Fruit fly (Drosophila melanogaster) whole organism, embryonic: Measurements from ENCODE around the gene tst.
A peak's percentile ranks its signal among the peaks of the same experiment; 100 is the strongest.

Source experiments
- Atf-2 ChIP-seq: fragments of 200-800 bp; sonication (Bioruptor generic); optimal IDR thresholded peaks from 2 replicates; lab custom pipeline; 2016; ENCODE audit warnings: missing biosample characterization, missing genetic modification characterization
- B-H2 ChIP-seq: fragments of 200-800 bp; sonication (Bioruptor generic); optimal IDR thresholded peaks from 2 replicates; lab custom pipeline; 2018; ENCODE audit warnings: missing biosample characterization, mild to moderate bottlenecking, missing genetic modification characterization
- Blimp-1 ChIP-seq: fragments of 200-800 bp; sonication (Bioruptor generic); optimal IDR thresholded peaks from 3 replicates; lab custom pipeline; 2018; ENCODE audit warnings: missing biosample characterization, missing genetic modification characterization, mild to moderate bottlenecking, moderate library complexity, missing genetic modification reagents
- CG10366 ChIP-seq: fragments of 200-800 bp; sonication (Bioruptor generic); IDR thresholded peaks from 2 replicates; pipeline ENCODE4 v1.3.6; 2022; ENCODE audit warnings: missing biosample characterization, missing genetic modification characterization
- CG10959 ChIP-seq: fragments of 200-800 bp; sonication (Bioruptor generic); IDR thresholded peaks from 2 replicates; pipeline ENCODE4 v1.3.6; 2022; ENCODE audit warnings: missing biosample characterization, missing genetic modification characterization
- CG11696 ChIP-seq: fragments of 200-800 bp; sonication (Bioruptor generic); IDR thresholded peaks from 2 replicates; pipeline ENCODE4 v1.3.6; 2022; ENCODE audit warnings: missing biosample characterization, missing genetic modification characterization
- CG14667 ChIP-seq: fragments of 200-800 bp; sonication (Bioruptor generic); IDR thresholded peaks from 2 replicates; pipeline ENCODE4 v1.3.6; 2022; ENCODE audit warnings: missing biosample characterization, missing genetic modification characterization
- CG1603 ChIP-seq: fragments of 200-800 bp; sonication (Bioruptor generic); optimal IDR thresholded peaks from 2 replicates; lab custom pipeline; 2019; ENCODE audit warnings: missing biosample characterization, mild to moderate bottlenecking, missing genetic modification characterization, moderate library complexity
- CG16779 ChIP-seq: fragments of 200-800 bp; sonication (Bioruptor generic); IDR thresholded peaks from 2 replicates; pipeline ENCODE4 v1.3.6; 2022; ENCODE audit warnings: missing biosample characterization, missing genetic modification characterization
- CG17802 ChIP-seq: fragments of 200-800 bp; sonication (Bioruptor generic); optimal IDR thresholded peaks from 2 replicates; lab custom pipeline; 2018; ENCODE audit warnings: missing biosample characterization, mild to moderate bottlenecking, missing genetic modification characterization, moderate library complexity
- CG18476 ChIP-seq: fragments of 200-800 bp; sonication (Bioruptor generic); optimal IDR thresholded peaks from 2 replicates; lab custom pipeline; 2016; ENCODE audit warnings: missing biosample characterization, mild to moderate bottlenecking, missing genetic modification characterization
- CG32767 ChIP-seq: fragments of 200-800 bp; sonication (Bioruptor generic); IDR thresholded peaks from 2 replicates; pipeline ENCODE4 v1.3.6; 2022; ENCODE audit warnings: missing biosample characterization, missing genetic modification characterization
- CG34376 ChIP-seq: fragments of 200-800 bp; sonication (Bioruptor generic); optimal IDR thresholded peaks from 2 replicates; lab custom pipeline; 2018; ENCODE audit warnings: missing biosample characterization, mild to moderate bottlenecking, missing genetic modification characterization
- CG3726 ChIP-seq: fragments of 200-800 bp; sonication (Bioruptor generic); IDR thresholded peaks from 3 replicates; pipeline ENCODE4, ENCODE4 v1.3.6; 2022; ENCODE audit warnings: missing biosample characterization, missing genetic modification characterization
- CG43689 ChIP-seq: fragments of 200-800 bp; sonication (Bioruptor generic); IDR thresholded peaks from 2 replicates; pipeline ENCODE4 v1.3.6; 2022; ENCODE audit warnings: missing biosample characterization, missing genetic modification characterization
- CG4617 ChIP-seq: fragments of 200-800 bp; sonication (Bioruptor generic); optimal IDR thresholded peaks from 3 replicates; lab custom pipeline; 2016; ENCODE audit warnings: missing biosample characterization, missing genetic modification characterization, borderline replicate concordance
- CG6175 ChIP-seq: fragments of 200-800 bp; sonication (Bioruptor generic); IDR thresholded peaks from 3 replicates; pipeline ENCODE4 v1.3.6; 2022; ENCODE audit warnings: missing biosample characterization, missing genetic modification characterization
- CG7963 ChIP-seq: fragments of 200-800 bp; sonication (Bioruptor generic); IDR thresholded peaks from 3 replicates; pipeline ENCODE4 v1.3.6; 2022; ENCODE audit warnings: missing biosample characterization, missing genetic modification characterization; ENCODE audit not compliant: partially characterized antibody
- CG7987 ChIP-seq: fragments of 200-800 bp; sonication (Bioruptor generic); optimal IDR thresholded peaks from 2 replicates; lab custom pipeline; 2018; ENCODE audit warnings: missing biosample characterization, mild to moderate bottlenecking, missing genetic modification characterization, moderate library complexity
- CG8089 ChIP-seq: fragments of 200-800 bp; sonication (Bioruptor generic); optimal IDR thresholded peaks from 3 replicates; lab custom pipeline; 2016; ENCODE audit warnings: missing biosample characterization, missing genetic modification characterization
- CG8281 ChIP-seq: fragments of 200-800 bp; sonication (Bioruptor generic); optimal IDR thresholded peaks from 2 replicates; lab custom pipeline; 2018; ENCODE audit warnings: missing biosample characterization, mild to moderate bottlenecking, missing genetic modification characterization, moderate library complexity
- CG9437 ChIP-seq: fragments of 200-800 bp; sonication (Bioruptor generic); optimal IDR thresholded peaks from 2 replicates; lab custom pipeline; 2018; ENCODE audit warnings: missing biosample characterization, mild to moderate bottlenecking, missing genetic modification characterization
- CTCF ChIP-seq: fragments of 200-800 bp; sonication (Bioruptor generic); optimal IDR thresholded peaks from 2 replicates; lab custom pipeline; 2017; ENCODE audit warnings: missing biosample characterization, mild to moderate bottlenecking, missing genetic modification characterization, moderate library complexity
- CkIIα-i1 ChIP-seq: fragments of 200-800 bp; sonication (Bioruptor generic); IDR thresholded peaks from 2 replicates; pipeline ENCODE4 v1.3.6; 2022; ENCODE audit warnings: missing biosample characterization, missing genetic modification characterization
- Hmr ChIP-seq: fragments of 200-800 bp; sonication (Bioruptor generic); optimal IDR thresholded peaks from 3 replicates; lab custom pipeline; 2017; ENCODE audit warnings: mild to moderate bottlenecking, missing biosample characterization, missing genetic modification reagents, missing genetic modification characterization
- NK7.1 ChIP-seq: fragments of 200-800 bp; sonication (Bioruptor generic); optimal IDR thresholded peaks from 3 replicates; lab custom pipeline; 2016; ENCODE audit warnings: missing biosample characterization, missing genetic modification characterization
- Nf-YA ChIP-seq: fragments of 200-800 bp; sonication (Bioruptor generic); IDR thresholded peaks from 2 replicates; pipeline ENCODE4 v1.3.6; 2022; ENCODE audit warnings: missing biosample characterization, missing genetic modification characterization
- Oaz ChIP-seq: fragments of 200-800 bp; sonication (Bioruptor generic); IDR thresholded peaks from 2 replicates; pipeline ENCODE4 v1.3.6; 2022; ENCODE audit warnings: missing biosample characterization, missing genetic modification characterization
- Rfx ChIP-seq: fragments of 200-800 bp; sonication (Bioruptor generic); IDR thresholded peaks from 2 replicates; pipeline ENCODE4 v1.3.6; 2022; ENCODE audit warnings: missing biosample characterization, missing genetic modification characterization
- Scr ChIP-seq: fragments of 200-800 bp; sonication (Bioruptor generic); IDR thresholded peaks from 2 replicates; pipeline ENCODE4 v1.3.6; 2022; ENCODE audit warnings: missing biosample characterization, missing genetic modification characterization; ENCODE audit not compliant: partially characterized antibody
- Sry-β ChIP-seq: fragments of 200-800 bp; sonication (Bioruptor generic); optimal IDR thresholded peaks from 2 replicates; lab custom pipeline; 2018; ENCODE audit warnings: missing biosample characterization, mild to moderate bottlenecking, missing genetic modification characterization, moderate library complexity
- Xbp1 ChIP-seq: fragments of 200-800 bp; sonication (Bioruptor generic); optimal IDR thresholded peaks from 3 replicates; lab custom pipeline; 2016; ENCODE audit warnings: missing biosample characterization, mild to moderate bottlenecking, missing genetic modification characterization
- ac ChIP-seq: fragments of 200-800 bp; sonication (Bioruptor generic); optimal IDR thresholded peaks from 3 replicates; lab custom pipeline; 2017; ENCODE audit warnings: missing biosample characterization, mild to moderate bottlenecking, missing genetic modification characterization
- aop ChIP-seq: fragments of 200-800 bp; sonication (Bioruptor generic); IDR thresholded peaks from 2 replicates; pipeline ENCODE4 v1.3.6; 2022; ENCODE audit warnings: missing biosample characterization, missing genetic modification characterization
- ap ChIP-seq: fragments of 200-800 bp; sonication (Bioruptor generic); IDR thresholded peaks from 2 replicates; pipeline ENCODE4 v1.3.6; 2022; ENCODE audit warnings: missing biosample characterization, missing genetic modification characterization
- caup ChIP-seq: fragments of 200-800 bp; sonication (Bioruptor generic); optimal IDR thresholded peaks from 3 replicates; lab custom pipeline; 2017; ENCODE audit warnings: missing biosample characterization, mild to moderate bottlenecking, missing genetic modification characterization, moderate library complexity; ENCODE audit not compliant: severe bottlenecking
- chinmo ChIP-seq: fragments of 200-800 bp; sonication (Bioruptor generic); IDR thresholded peaks from 4 replicates; pipeline ENCODE4 v1.3.6; 2022; ENCODE audit warnings: missing biosample characterization, missing genetic modification characterization; ENCODE audit not compliant: partially characterized antibody
- chn ChIP-seq: fragments of 200-800 bp; sonication (Bioruptor generic); optimal IDR thresholded peaks from 2 replicates; lab custom pipeline; 2016; ENCODE audit warnings: missing biosample characterization, missing genetic modification characterization
- dati ChIP-seq: fragments of 200-800 bp; sonication (Bioruptor generic); IDR thresholded peaks from 2 replicates; pipeline ENCODE4 v1.3.6; 2022; ENCODE audit warnings: missing biosample characterization, missing genetic modification characterization
- dm ChIP-seq: fragments of 200-800 bp; sonication (Bioruptor generic); optimal IDR thresholded peaks from 3 replicates; lab custom pipeline; 2016; ENCODE audit warnings: missing biosample characterization, missing genetic modification characterization
- emc ChIP-seq: fragments of 200-800 bp; sonication (Bioruptor generic); optimal IDR thresholded peaks from 2 replicates; lab custom pipeline; 2016; ENCODE audit warnings: missing biosample characterization, missing genetic modification characterization
- her ChIP-seq: fragments of 200-800 bp; sonication (Bioruptor generic); optimal IDR thresholded peaks from 2 replicates; lab custom pipeline; 2016; ENCODE audit warnings: missing biosample characterization, missing genetic modification characterization
- nmo ChIP-seq: fragments of 200-800 bp; sonication (Bioruptor generic); optimal IDR thresholded peaks from 2 replicates; lab custom pipeline; 2018; ENCODE audit warnings: missing biosample characterization, mild to moderate bottlenecking, missing genetic modification characterization, moderate library complexity
- otp ChIP-seq: fragments of 200-800 bp; sonication (Bioruptor generic); IDR thresholded peaks from 3 replicates; pipeline ENCODE4, ENCODE4 v1.3.6; 2022; ENCODE audit warnings: missing biosample characterization, missing genetic modification characterization
- pfk ChIP-seq: fragments of 200-800 bp; sonication (Bioruptor generic); optimal IDR thresholded peaks from 2 replicates; lab custom pipeline; 2018; ENCODE audit warnings: missing biosample characterization, mild to moderate bottlenecking, missing genetic modification characterization, moderate library complexity
- pho ChIP-seq: fragments of 200-800 bp; sonication (Bioruptor generic); optimal IDR thresholded peaks from 2 replicates; lab custom pipeline; 2016; ENCODE audit warnings: missing biosample characterization, missing genetic modification characterization
- phol ChIP-seq: fragments of 200-800 bp; sonication (Bioruptor generic); optimal IDR thresholded peaks from 3 replicates; lab custom pipeline; 2018; ENCODE audit warnings: missing biosample characterization, mild to moderate bottlenecking, missing genetic modification characterization, moderate library complexity
- shn ChIP-seq: fragments of 200-800 bp; sonication (Bioruptor generic); optimal IDR thresholded peaks from 3 replicates; lab custom pipeline; 2016; ENCODE audit warnings: missing biosample characterization, missing genetic modification characterization
- toy ChIP-seq: fragments of 200-800 bp; sonication (Bioruptor generic); IDR thresholded peaks from 2 replicates; pipeline ENCODE4 v1.3.6; 2022; ENCODE audit warnings: missing biosample characterization, missing genetic modification characterization
- tx ChIP-seq: fragments of 200-800 bp; sonication (Bioruptor generic); optimal IDR thresholded peaks from 2 replicates; lab custom pipeline; 2016; ENCODE audit warnings: missing biosample characterization, missing genetic modification characterization
- unc-4 ChIP-seq: fragments of 200-800 bp; sonication (Bioruptor generic); IDR thresholded peaks from 2 replicates; pipeline ENCODE4 v1.3.6; 2022; ENCODE audit warnings: missing biosample characterization, missing genetic modification characterization; ENCODE audit not compliant: partially characterized antibody

tst gene

dm6 chr3R:23767417-23767853 is 5.2 kb downstream of the tst start, which contains the start of the genes CG10214 and CG10375 (continued):
- TF ChIP-seq unc-4 (peak; percentile 58; the same call in 1 of the 2 replicates), pho (GFP tag; lab: Kevin White, UChicago) (peak; percentile 81), CG7963 (GFP tag; lab: Robert Waterston, UW) (no peak), tx (GFP tag; lab: Kevin White, UChicago) (peak; percentile 81), chinmo (GFP tag; lab: Robert Waterston, UW) (no peak), CG3726 (GFP tag; lab: Robert Waterston, UW) (no peak), CG10959 (GFP tag; lab: Robert Waterston, UW) (peak; percentile 23; the same call in 1 of the 2 replicates), Atf-2 (peak; percentile 10), NK7.1 (GFP tag; lab: Kevin White, UChicago) (peak; percentile 66), CG17802 (peak; percentile 35), Oaz (no peak), CG6175 (GFP tag; lab: Robert Waterston, UW) (no peak), CG1603 (tag; lab: Kevin White, UChicago) (peak; percentile 94), CG8281 (tag; lab: Kevin White, UChicago) (no peak), shn (peak; percentile 83), Rfx (GFP tag; lab: Robert Waterston, UW) (peak; percentile 75), CG11696 (GFP tag; lab: Robert Waterston, UW) (no peak), CG7987 (peak; percentile 64), CTCF (peak; percentile 41), Sry-β (GFP tag; lab: Kevin White, UChicago) (no peak), CG14667 (GFP tag; lab: Robert Waterston, UW) (no peak), Nf-YA (GFP tag; lab: Robert Waterston, UW) (no peak), nmo (GFP tag; lab: Kevin White, UChicago) (peak; percentile 83), emc (GFP tag; lab: Kevin White, UChicago) (peak; percentile 37), dati (no peak), toy (no peak), Blimp-1 (GFP tag; lab: Kevin White, UChicago) (no peak), otp (0 out of 3 replicates have a peak, but pooled peaks have one; percentile 65), CkIIα-i1 (no peak), CG10366 (GFP tag; lab: Robert Waterston, UW) (peak; percentile 42; the same call in 1 of the 2 replicates), CG32767 (GFP tag; lab: Robert Waterston, UW) (peak; percentile 32; the same call in 1 of the 2 replicates), Xbp1 (GFP tag; lab: Kevin White, UChicago) (peak; percentile 83), CG16779 (GFP tag; lab: Robert Waterston, UW) (no peak), CG8089 (GFP tag; lab: Kevin White, UChicago) (peak; percentile 67), Hmr (peak; percentile 83), CG43689 (GFP tag; lab: Robert Waterston, UW) (no peak), dm (GFP tag; lab: Kevin White, UChicago) (peak; percentile 97), chn (GFP tag; lab: Kevin White, UChicago) (peak; percentile 86), CG34376 (peak; percentile 67), CG4617 (peak; percentile 95), CG9437 (peak; percentile 69), ap (GFP tag; lab: Robert Waterston, UW) (no peak), her (peak; percentile 82), Scr (GFP tag; lab: Robert Waterston, UW) (peak; percentile 52), B-H2 (GFP tag; lab: Kevin White, UChicago) (peak; percentile 53), caup (GFP tag; lab: Kevin White, UChicago) (peak; percentile 70), pfk (no peak), phol (tag; lab: Kevin White, UChicago) (peak; percentile 98), CG18476 (GFP tag; lab: Kevin White, UChicago) (peak; percentile 46), ac (GFP tag; lab: Kevin White, UChicago) (no peak), aop (no peak)
